Worm (Caenorhabditis elegans) whole organism, L4 larva: Measurements from ENCODE around the gene vps-50.
A peak's percentile ranks its signal among the peaks of the same experiment; 100 is the strongest.

Source experiments
- aha-1 ChIP-seq: fragments of 150-350 bp; peaks from one replicate; lab custom pipeline; 2014; ENCODE audit warnings: missing biosample characterization, missing genetic modification characterization
- ama-1 ChIP-seq: fragments of 150-350 bp; optimal IDR thresholded peaks from 2 replicates; lab custom pipeline; 2014; ENCODE audit warnings: inconsistent platforms, mixed read lengths
- egl-27 ChIP-seq: sonication (generic microtip); optimal IDR thresholded peaks from 3 replicates; lab custom pipeline; 2017; ENCODE audit warnings: missing biosample characterization, missing genetic modification reagents, missing genetic modification characterization
- lin-15B ChIP-seq: fragments of 150-350 bp; sonication (generic microtip); optimal IDR thresholded peaks from 3 replicates; lab custom pipeline; 2014; ENCODE audit warnings: missing biosample characterization, missing genetic modification characterization
- lin-38 ChIP-seq: fragments of 200-800 bp; sonication (Bioruptor generic); IDR thresholded peaks from 2 replicates; pipeline ENCODE4 v1.3.6; 2022; ENCODE audit warnings: missing genetic modification reagents, missing genetic modification characterization, missing compliant biosample characterization
- mdt-29 ChIP-seq: fragments of 200-800 bp; sonication (Bioruptor generic); IDR thresholded peaks from 2 replicates; pipeline ENCODE4 v1.3.6; 2022; ENCODE audit warnings: missing genetic modification reagents, missing genetic modification characterization, missing compliant biosample characterization
- nhr-28 ChIP-seq: fragments of 150-350 bp; optimal IDR thresholded peaks from 2 replicates; lab custom pipeline; 2014; ENCODE audit warnings: missing biosample characterization, missing genetic modification characterization
- pha-4 ChIP-seq, 2 experiments: fragments of 150-350 bp in 1 of 2; fragments of 200-800 bp in 1 of 2; sonication (Bioruptor generic) in 1 of 2; IDR thresholded peaks in 1 of 2; optimal IDR thresholded peaks in 1 of 2; 2 replicates each; pipeline versions ENCODE4 v1.3.6 to Lab custom; 2014 to 2022; ENCODE audit warnings: missing genetic modification characterization in 2 of 2, missing genetic modification reagents in 2 of 2, missing biosample characterization in 1 of 2, missing compliant biosample characterization in 1 of 2
- skn-1 ChIP-seq: fragments of 150-350 bp; optimal IDR thresholded peaks from 2 replicates; lab custom pipeline; 2014; ENCODE audit warnings: missing biosample characterization, missing genetic modification characterization
- snpc-4 ChIP-seq: fragments of 150-350 bp; optimal IDR thresholded peaks from 2 replicates; lab custom pipeline; 2014; ENCODE audit warnings: missing biosample characterization, missing genetic modification characterization

DNA sequence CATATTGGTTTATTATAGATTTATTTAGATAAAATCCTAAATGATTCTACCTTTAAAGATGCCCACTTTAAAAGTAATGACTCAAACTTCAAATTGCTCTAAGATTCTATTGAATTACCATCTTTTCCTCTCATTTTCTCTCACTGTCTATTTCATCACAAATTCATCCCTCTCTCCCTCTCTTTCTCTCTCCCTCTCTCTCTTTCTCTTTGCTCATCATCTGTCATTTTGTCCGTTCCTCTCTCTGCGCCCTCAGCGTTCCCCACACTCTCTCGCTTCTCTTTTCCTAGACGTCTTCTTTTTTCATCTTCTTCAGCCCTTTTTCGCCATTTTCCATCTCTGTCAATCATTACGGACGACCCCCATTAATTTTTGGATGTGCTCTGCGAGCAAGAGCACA, 36.1 kb downstream of the vps-50 start:
- TF ChIP-seq nhr-28 (tag; lab: Kevin White, UChicago) (no peak), skn-1 (tag; lab: Kevin White, UChicago) (no peak), lin-15B (tag; lab: Kevin White, UChicago) (no peak), lin-38 (GFP tag; lab: Robert Waterston, UW) (peak; percentile 32), snpc-4 (tag; lab: Kevin White, UChicago) (no peak), mdt-29 (no peak), pha-4 (GFP tag; IDR thresholded peaks at IDR 0.05; lab: Robert Waterston, UW) (no peak), pha-4 (tag; optimal IDR thresholded peaks at IDR 0.05; lab: Kevin White, UChicago) (no peak), aha-1 (tag; lab: Kevin White, UChicago) (peak; percentile 100), ama-1 (lab: Kevin White, UChicago) (no peak), egl-27 (tag; lab: Kevin White, UChicago) (no peak)
